Fruit fly (Drosophila melanogaster): ENCODE measurements around the gene hdm.
A peak's percentile ranks its signal among the peaks of the same experiment; 100 is the strongest.

Gene hdm

dm6 chrX:7968215-7968799 is 48.4 kb upstream of the hdm start, which contains the start of gene sws (continued):
- TF ChIP-seq HLH3B (GFP tag; IDR thresholded peaks at IDR 0.05) (no peak), CG2116 (GFP tag; optimal IDR thresholded peaks at IDR 0.05) (peak; percentile 96), ap (GFP tag; IDR thresholded peaks at IDR 0.05) (no peak), Camta (GFP tag; optimal IDR thresholded peaks at IDR 0.05) (no peak), CG30403 (GFP tag; optimal IDR thresholded peaks at IDR 0.05) (peak; percentile 60), Sry-β (GFP tag; optimal IDR thresholded peaks at IDR 0.05) (peak; percentile 64), B-H1 (GFP tag; IDR thresholded peaks at IDR 0.05) (no peak), Drgx (GFP tag; IDR thresholded peaks at IDR 0.05) (no peak; the same call in 1 of the 2 replicates), ftz-f1 (GFP tag; optimal IDR thresholded peaks at IDR 0.05) (no peak), kah (GFP tag; optimal IDR thresholded peaks at IDR 0.05) (no peak), knrl (GFP tag; IDR thresholded peaks at IDR 0.05; ENCODE audit: partially characterized antibody) (peak; percentile 53; the same call in 2 of the 3 replicates), Gsc (GFP tag; IDR thresholded peaks at IDR 0.05) (no peak), yki (optimal IDR thresholded peaks at IDR 0.05) (no peak), CG34422 (GFP tag; IDR thresholded peaks at IDR 0.05) (no peak), CG8359 (GFP tag; optimal IDR thresholded peaks at IDR 0.05; ENCODE audit: borderline replicate concordance) (no peak), mam (GFP tag; optimal IDR thresholded peaks at IDR 0.05) (no peak), D19A (tag; optimal IDR thresholded peaks at IDR 0.05) (peak; percentile 17), Deaf1 (tag; optimal IDR thresholded peaks at IDR 0.05) (no peak), slbo (GFP tag; IDR thresholded peaks at IDR 0.05) (peak; percentile 31; the same call in 1 of the 2 replicates), CG2712 (tag; optimal IDR thresholded peaks at IDR 0.05) (peak; percentile 41), E2f1 (GFP tag; IDR thresholded peaks at IDR 0.05) (no peak), CG11085 (GFP tag; IDR thresholded peaks at IDR 0.05) (no peak), CG15269 (tag; optimal IDR thresholded peaks at IDR 0.05) (peak; percentile 48), z (GFP tag; IDR thresholded peaks at IDR 0.05) (no peak), croc (GFP tag; conservative IDR thresholded peaks at IDR 0.05) (no peak), hb (GFP tag; IDR thresholded peaks at IDR 0.05; ENCODE audit: partially characterized antibody) (no peak; the same call in 2 of the 3 replicates), CG11696 (GFP tag; IDR thresholded peaks at IDR 0.05) (no peak), CG6765 (GFP tag; optimal IDR thresholded peaks at IDR 0.05) (no peak), Ssrp (tag; optimal IDR thresholded peaks at IDR 0.05) (peak; percentile 37), Usf (GFP tag; optimal IDR thresholded peaks at IDR 0.05) (no peak), CG12659 (GFP tag; optimal IDR thresholded peaks at IDR 0.05) (peak; percentile 46), stwl (tag; optimal IDR thresholded peaks at IDR 0.05) (peak; percentile 28), HLH4C (GFP tag; IDR thresholded peaks at IDR 0.05; ENCODE audit: partially characterized antibody) (peak; percentile 75), prd (optimal IDR thresholded peaks at IDR 0.05) (no peak), prd (GFP tag; IDR thresholded peaks at IDR 0.05) (0 out of 3 replicates have a peak, but pooled peaks have one; percentile 19), Atf3 (GFP tag; optimal IDR thresholded peaks at IDR 0.05) (no peak), CG6813 (GFP tag; optimal IDR thresholded peaks at IDR 0.05) (no peak), Optix (GFP tag; IDR thresholded peaks at IDR 0.05) (no peak), CG4328 (GFP tag; optimal IDR thresholded peaks at IDR 0.05) (no peak), CG30020 (tag; optimal IDR thresholded peaks at IDR 0.05) (no peak), ems (GFP tag; optimal IDR thresholded peaks at IDR 0.05) (no peak), sisA (GFP tag; IDR thresholded peaks at IDR 0.05) (no peak), CG10543 (GFP tag; optimal IDR thresholded peaks at IDR 0.05) (peak; percentile 28), CG17802 (tag; optimal IDR thresholded peaks at IDR 0.05) (no peak), Fer3 (tag; optimal IDR thresholded peaks at IDR 0.05) (peak; percentile 22), Hr51 (GFP tag; optimal IDR thresholded peaks at IDR 0.05) (peak in 1 of 2 experiments; percentile 64), Rx (GFP tag; IDR thresholded peaks at IDR 0.05) (no peak), lmd (GFP tag; IDR thresholded peaks at IDR 0.05) (peak; percentile 8; the same call in 1 of the 2 replicates), insv (GFP tag; optimal IDR thresholded peaks at IDR 0.05) (no peak), lola (GFP tag; optimal IDR thresholded peaks at IDR 0.05) (peak in 1 of 3 experiments; percentile 21)
